Fruit fly (Drosophila melanogaster) whole organism, embryonic: ENCODE measurements around the gene CG42487.

Experiments
- CG10147 ChIP-seq: fragments of 200-800 bp; sonication (Bioruptor generic); optimal IDR thresholded peaks from 2 replicates; lab custom pipeline; 2019; ENCODE audit warnings: missing biosample characterization, mild to moderate bottlenecking, missing genetic modification characterization, moderate library complexity
- CG10274 ChIP-seq: fragments of 200-800 bp; sonication (Bioruptor generic); optimal IDR thresholded peaks from 3 replicates; lab custom pipeline; 2017; ENCODE audit warnings: missing biosample characterization, mild to moderate bottlenecking, missing genetic modification characterization
- CG10565 ChIP-seq: fragments of 200-800 bp; sonication (Bioruptor generic); optimal IDR thresholded peaks from 3 replicates; lab custom pipeline; 2016; ENCODE audit warnings: missing biosample characterization, mild to moderate bottlenecking, missing genetic modification characterization
- CG11456 ChIP-seq: fragments of 200-800 bp; sonication (Bioruptor generic); IDR thresholded peaks from 3 replicates; pipeline ENCODE4 v1.3.6; 2022; ENCODE audit warnings: missing biosample characterization, missing genetic modification characterization
- CG12391 ChIP-seq: fragments of 200-800 bp; sonication (Bioruptor generic); optimal IDR thresholded peaks from 3 replicates; lab custom pipeline; 2018; ENCODE audit warnings: missing biosample characterization, mild to moderate bottlenecking, missing genetic modification characterization, moderate library complexity
- CG1603 ChIP-seq: fragments of 200-800 bp; sonication (Bioruptor generic); optimal IDR thresholded peaks from 2 replicates; lab custom pipeline; 2019; ENCODE audit warnings: missing biosample characterization, mild to moderate bottlenecking, missing genetic modification characterization, moderate library complexity
- CG16813 ChIP-seq: fragments of 200-800 bp; sonication (Bioruptor generic); IDR thresholded peaks from 3 replicates; pipeline ENCODE4 v1.3.6; 2022; ENCODE audit warnings: missing biosample characterization, missing genetic modification characterization; ENCODE audit not compliant: partially characterized antibody
- CG18011 ChIP-seq: fragments of 200-800 bp; sonication (Bioruptor generic); optimal IDR thresholded peaks from 2 replicates; lab custom pipeline; 2017; ENCODE audit warnings: missing biosample characterization, missing genetic modification characterization, mild to moderate bottlenecking, moderate library complexity, missing genotype
- CG3407 ChIP-seq: fragments of 200-800 bp; sonication (Bioruptor generic); optimal IDR thresholded peaks from 2 replicates; lab custom pipeline; 2018; ENCODE audit warnings: missing biosample characterization, mild to moderate bottlenecking, missing genetic modification characterization
- CG34422 ChIP-seq: fragments of 200-800 bp; sonication (Bioruptor generic); IDR thresholded peaks from 3 replicates; pipeline ENCODE4 v1.3.6; 2022; ENCODE audit warnings: missing biosample characterization, missing genetic modification characterization
- CG4617 ChIP-seq: fragments of 200-800 bp; sonication (Bioruptor generic); optimal IDR thresholded peaks from 3 replicates; lab custom pipeline; 2016; ENCODE audit warnings: missing biosample characterization, missing genetic modification characterization, borderline replicate concordance
- CG7786 ChIP-seq: fragments of 200-800 bp; sonication (Bioruptor generic); optimal IDR thresholded peaks from 2 replicates; lab custom pipeline; 2016; ENCODE audit warnings: missing biosample characterization, missing genetic modification characterization
- CG8281 ChIP-seq: fragments of 200-800 bp; sonication (Bioruptor generic); optimal IDR thresholded peaks from 2 replicates; lab custom pipeline; 2018; ENCODE audit warnings: missing biosample characterization, mild to moderate bottlenecking, missing genetic modification characterization, moderate library complexity
- CG8290 ChIP-seq, 3 experiments: fragments of 200-800 bp; sonication (Bioruptor generic); optimal IDR thresholded peaks; 2 replicates each; lab custom pipeline; 2016 to 2019; ENCODE audit warnings: missing biosample characterization in 3 of 3, missing genetic modification characterization in 3 of 3, mild to moderate bottlenecking in 2 of 3, moderate library complexity in 1 of 3
- CG8478 ChIP-seq: fragments of >200 bp; optimal IDR thresholded peaks from 2 replicates; lab custom pipeline; 2018
- CG9727 ChIP-seq: fragments of 200-800 bp; sonication (Bioruptor generic); optimal IDR thresholded peaks from 3 replicates; lab custom pipeline; 2017; ENCODE audit warnings: missing biosample characterization, mild to moderate bottlenecking, missing genetic modification characterization
- CG9797 ChIP-seq: fragments of 200-800 bp; sonication (Bioruptor generic); optimal IDR thresholded peaks from 3 replicates; lab custom pipeline; 2018; ENCODE audit warnings: missing biosample characterization, mild to moderate bottlenecking, missing genetic modification characterization
- CTCF ChIP-seq: fragments of 200-800 bp; sonication (Bioruptor generic); optimal IDR thresholded peaks from 2 replicates; lab custom pipeline; 2017; ENCODE audit warnings: missing biosample characterization, mild to moderate bottlenecking, missing genetic modification characterization, moderate library complexity
- CoRest ChIP-seq: fragments of 200-800 bp; sonication (Bioruptor generic); optimal IDR thresholded peaks from 3 replicates; lab custom pipeline; 2018; ENCODE audit warnings: missing biosample characterization, mild to moderate bottlenecking, missing genetic modification characterization, moderate library complexity
- Deaf1 ChIP-seq: fragments of 200-800 bp; optimal IDR thresholded peaks from 3 replicates; lab custom pipeline; 2019; ENCODE audit warnings: missing biosample characterization, mild to moderate bottlenecking, missing genetic modification characterization, moderate library complexity
- Dp ChIP-seq: fragments of 200-800 bp; sonication (Bioruptor generic); optimal IDR thresholded peaks from 2 replicates; lab custom pipeline; 2018; ENCODE audit warnings: missing biosample characterization, mild to moderate bottlenecking, missing genetic modification characterization, moderate library complexity
- MBD-R2 ChIP-seq: fragments of 200-800 bp; sonication (Bioruptor generic); IDR thresholded peaks from 2 replicates; pipeline ENCODE4 v1.3.6; 2022; ENCODE audit warnings: missing biosample characterization, missing genetic modification characterization
- MESR4 ChIP-seq: fragments of 200-800 bp; sonication (Bioruptor generic); optimal IDR thresholded peaks from 2 replicates; lab custom pipeline; 2018; ENCODE audit warnings: missing biosample characterization, mild to moderate bottlenecking, missing genetic modification characterization, moderate library complexity
- MTF-1 ChIP-seq: fragments of 200-800 bp; sonication (Bioruptor generic); optimal IDR thresholded peaks from 2 replicates; lab custom pipeline; 2018; ENCODE audit warnings: missing biosample characterization, mild to moderate bottlenecking, missing genetic modification characterization, borderline replicate concordance
- Oaz ChIP-seq: fragments of 200-800 bp; sonication (Bioruptor generic); IDR thresholded peaks from 2 replicates; pipeline ENCODE4 v1.3.6; 2022; ENCODE audit warnings: missing biosample characterization, missing genetic modification characterization
- Opbp ChIP-seq: fragments of 200-800 bp; sonication (Bioruptor generic); IDR thresholded peaks from 3 replicates; pipeline ENCODE4 v1.3.6; 2022; ENCODE audit warnings: missing biosample characterization, missing genetic modification characterization; ENCODE audit not compliant: partially characterized antibody
- Scr ChIP-seq: fragments of 200-800 bp; sonication (Bioruptor generic); IDR thresholded peaks from 2 replicates; pipeline ENCODE4 v1.3.6; 2022; ENCODE audit warnings: missing biosample characterization, missing genetic modification characterization; ENCODE audit not compliant: partially characterized antibody
- Sin3A ChIP-seq: fragments of >200 bp; optimal IDR thresholded peaks from 2 replicates; lab custom pipeline; 2018
- Sry-δ ChIP-seq: fragments of 200-800 bp; sonication (Bioruptor generic); optimal IDR thresholded peaks from 2 replicates; lab custom pipeline; 2016; ENCODE audit warnings: missing biosample characterization, missing genetic modification characterization
- Usf ChIP-seq: fragments of 200-800 bp; sonication (Bioruptor generic); optimal IDR thresholded peaks from 2 replicates; lab custom pipeline; 2017; ENCODE audit warnings: missing genotype, missing biosample characterization, missing genetic modification characterization
- Vsx1 ChIP-seq: fragments of 200-800 bp; sonication (Bioruptor generic); optimal IDR thresholded peaks from 2 replicates; lab custom pipeline; 2017; ENCODE audit warnings: missing biosample characterization, mild to moderate bottlenecking, missing genetic modification characterization, missing genetic modification reagents
- YL-1 ChIP-seq: fragments of 200-800 bp; sonication (Bioruptor generic); optimal IDR thresholded peaks from 3 replicates; lab custom pipeline; 2017; ENCODE audit warnings: missing biosample characterization, mild to moderate bottlenecking, missing genetic modification characterization
- chn ChIP-seq: fragments of 200-800 bp; sonication (Bioruptor generic); optimal IDR thresholded peaks from 2 replicates; lab custom pipeline; 2016; ENCODE audit warnings: missing biosample characterization, missing genetic modification characterization
- croc ChIP-seq: fragments of 200-800 bp; sonication (Bioruptor generic); conservative IDR thresholded peaks from 3 replicates; pipeline ENCODE4 v1.3.6; 2022; ENCODE audit warnings: missing biosample characterization, missing genetic modification characterization
- ems ChIP-seq: fragments of 200-800 bp; sonication (Bioruptor generic); optimal IDR thresholded peaks from 3 replicates; lab custom pipeline; 2016; ENCODE audit warnings: missing biosample characterization, missing genetic modification characterization
- en ChIP-seq: fragments of 200-800 bp; sonication (Bioruptor generic); optimal IDR thresholded peaks from 2 replicates; lab custom pipeline; 2016; ENCODE audit warnings: missing biosample characterization, missing genetic modification characterization
- fd96Cb ChIP-seq: fragments of 200-800 bp; sonication (Bioruptor generic); optimal IDR thresholded peaks from 2 replicates; lab custom pipeline; 2018; ENCODE audit warnings: missing biosample characterization, mild to moderate bottlenecking, missing genetic modification characterization, moderate library complexity
- fru ChIP-seq: fragments of >200 bp; optimal IDR thresholded peaks from 2 replicates; lab custom pipeline; 2017
- gfzf ChIP-seq: fragments of 200-800 bp; sonication (Bioruptor generic); optimal IDR thresholded peaks from 2 replicates; lab custom pipeline; 2016; ENCODE audit warnings: missing biosample characterization, mild to moderate bottlenecking, missing genetic modification characterization, moderate library complexity
- inv ChIP-seq: fragments of 200-800 bp; sonication (Bioruptor generic); IDR thresholded peaks from 2 replicates; pipeline ENCODE4 v1.3.6; 2022; ENCODE audit warnings: missing biosample characterization, missing genetic modification characterization; ENCODE audit not compliant: partially characterized antibody
- nerfin-2 ChIP-seq: fragments of 200-800 bp; sonication (Bioruptor generic); IDR thresholded peaks from 2 replicates; pipeline ENCODE4 v1.3.6; 2022; ENCODE audit warnings: missing biosample characterization, missing genetic modification characterization; ENCODE audit not compliant: partially characterized antibody
- pzg ChIP-seq: fragments of 200-800 bp; sonication (Bioruptor generic); optimal IDR thresholded peaks from 3 replicates; lab custom pipeline; 2018; ENCODE audit warnings: missing biosample characterization, mild to moderate bottlenecking, missing genetic modification characterization, moderate library complexity
- row ChIP-seq: fragments of 200-800 bp; sonication (Bioruptor generic); IDR thresholded peaks from 3 replicates; pipeline ENCODE4 v1.3.6; 2022; ENCODE audit warnings: missing biosample characterization, missing genetic modification characterization
- sr ChIP-seq: fragments of 200-800 bp; sonication (Bioruptor generic); IDR thresholded peaks from 3 replicates; pipeline ENCODE4 v1.3.6; 2022; ENCODE audit warnings: missing biosample characterization, missing genetic modification characterization
- trem ChIP-seq: fragments of 200-800 bp; optimal IDR thresholded peaks from 3 replicates; lab custom pipeline; 2019; ENCODE audit warnings: missing biosample characterization, mild to moderate bottlenecking, missing genetic modification characterization, moderate library complexity
- trh ChIP-seq: fragments of 200-800 bp; sonication (Bioruptor generic); optimal IDR thresholded peaks from 2 replicates; lab custom pipeline; 2016; ENCODE audit warnings: missing biosample characterization, missing genetic modification characterization
- z ChIP-seq: fragments of 200-800 bp; sonication (Bioruptor generic); IDR thresholded peaks from 3 replicates; pipeline ENCODE4 v1.3.6; 2022; ENCODE audit warnings: missing biosample characterization, missing genetic modification characterization
- zfh1 ChIP-seq: fragments of 200-800 bp; sonication (Bioruptor generic); IDR thresholded peaks from 3 replicates; pipeline ENCODE4 v1.3.6; 2022; ENCODE audit warnings: missing biosample characterization, missing genetic modification characterization
- zfh2 ChIP-seq: fragments of 200-800 bp; sonication (Bioruptor generic); optimal IDR thresholded peaks from 2 replicates; lab custom pipeline; 2016; ENCODE audit warnings: missing biosample characterization, missing genetic modification characterization

CG42487 gene

dm6 chr3R:27948421-27948906 is 10.6 kb downstream of the CG42487 start, which contains the start of gene Gp93 (continued):
- peak; percentile 12 for TF ChIP-seq CG18011 (GFP tag; lab: Kevin White, UChicago)
- TF ChIP-seq Scr, result peak; percentile 30; the same call in 1 of the 2 replicates
- peak; percentile 23 for TF ChIP-seq Usf
- TF ChIP-seq en (GFP tag; lab: Kevin White, UChicago), result no peak
- TF ChIP-seq CG11456 (GFP tag; lab: Robert Waterston, UW), result 0 out of 3 replicates have a peak, but pooled peaks have one; percentile 43
- TF ChIP-seq CG12391 (tag; lab: Kevin White, UChicago), result peak; percentile 71
- TF ChIP-seq CTCF (GFP tag; lab: Kevin White, UChicago), result no peak
- TF ChIP-seq CG10274 (GFP tag; lab: Kevin White, UChicago), result no peak
- no peak for TF ChIP-seq sr
- TF ChIP-seq z (GFP tag; lab: Robert Waterston, UW), result no peak
- TF ChIP-seq CG10565 (GFP tag; lab: Kevin White, UChicago), result no peak
- peak; percentile 49; the same call in 1 of the 3 replicates for TF ChIP-seq croc (GFP tag; lab: Robert Waterston, UW)
- peak; percentile 45 for TF ChIP-seq fd96Cb (tag; lab: Kevin White, UChicago)
- TF ChIP-seq pzg, result peak; percentile 48
- TF ChIP-seq Sin3A (lab: Kevin White, UChicago), result peak; percentile 37
- TF ChIP-seq CG16813, result no peak
- TF ChIP-seq, all 482 proteins: peak for 240

- TF ChIP-seq CG1603 (tag; lab: Kevin White, UChicago), result peak; percentile 49
- peak; percentile 74 for TF ChIP-seq MESR4 (GFP tag; lab: Kevin White, UChicago)
- no peak for TF ChIP-seq MTF-1 (GFP tag; lab: Kevin White, UChicago)
- TF ChIP-seq CG10147 (GFP tag; lab: Kevin White, UChicago), result no peak
- TF ChIP-seq YL-1 (GFP tag; lab: Kevin White, UChicago), result peak; percentile 57
- TF ChIP-seq Vsx1 (GFP tag; lab: Kevin White, UChicago), result no peak
- TF ChIP-seq CG8290 (GFP tag; optimal IDR thresholded peaks at IDR 0.05; lab: Kevin White, UChicago), result no peak
- peak in 1 of 2 experiments; percentile 35 for TF ChIP-seq CG8290 (tag; optimal IDR thresholded peaks at IDR 0.05; lab: Kevin White, UChicago)
- 0 out of 3 replicates have a peak, but pooled peaks have one; percentile 24 for TF ChIP-seq Opbp (GFP tag; lab: Robert Waterston, UW)
- peak; percentile 19; the same call in 1 of the 2 replicates for TF ChIP-seq inv (GFP tag; lab: Robert Waterston, UW)
- 0 out of 3 replicates have a peak, but pooled peaks have one; percentile 14 for TF ChIP-seq zfh1 (GFP tag; lab: Robert Waterston, UW)
- no peak for TF ChIP-seq CG7786 (GFP tag; lab: Kevin White, UChicago)
- no peak for TF ChIP-seq CG8478 (lab: Kevin White, UChicago)
- TF ChIP-seq CG8281 (tag; lab: Kevin White, UChicago), result no peak
- TF ChIP-seq zfh2 (GFP tag; lab: Kevin White, UChicago), result no peak
- 0 out of 2 replicates have a peak, but pooled peaks have one; percentile 20 for TF ChIP-seq nerfin-2 (GFP tag; lab: Robert Waterston, UW)
- peak; percentile 47 for TF ChIP-seq MBD-R2
- peak; percentile 10 for TF ChIP-seq chn (GFP tag; lab: Kevin White, UChicago)
- no peak for TF ChIP-seq trh (GFP tag; lab: Kevin White, UChicago)
- no peak for TF ChIP-seq fru
- TF ChIP-seq Oaz (GFP tag; lab: Robert Waterston, UW), result no peak
- no peak for TF ChIP-seq Sry-δ (GFP tag; lab: Kevin White, UChicago)
- no peak for TF ChIP-seq CG9727 (GFP tag; lab: Kevin White, UChicago)
- peak; percentile 46 for TF ChIP-seq CG4617
- peak; percentile 49 for TF ChIP-seq Deaf1 (tag; lab: Kevin White, UChicago)
- TF ChIP-seq CG3407 (GFP tag; lab: Kevin White, UChicago), result no peak
- peak; percentile 66 for TF ChIP-seq CG9797
- no peak for TF ChIP-seq CoRest (tag; lab: Kevin White, UChicago)
- no peak for TF ChIP-seq Dp (GFP tag; lab: Kevin White, UChicago)
- TF ChIP-seq CG34422, result no peak
- peak; percentile 5; the same call in 1 of the 3 replicates for TF ChIP-seq row (GFP tag; lab: Robert Waterston, UW)
- TF ChIP-seq ems (GFP tag; lab: Kevin White, UChicago), result no peak
- TF ChIP-seq Scr, result no peak
- no peak for TF ChIP-seq trem (tag; lab: Kevin White, UChicago)
- peak; percentile 84 for TF ChIP-seq gfzf (GFP tag; lab: Kevin White, UChicago)
Observed at dm6 chr3R:27947682-27948245, 11.3 kb downstream of the CG42487 start, which contains the start of gene mfrn. TSS of gene mfrn (minus strand) at chr3R:27948021.
